Fruit fly (Drosophila melanogaster): ENCODE measurements around the gene lic.

lic gene

dm6 chrX:13143100-13143499 lies 52.2 kb downstream of the lic start:
- no peak for TF ChIP-seq pad (GFP tag; optimal IDR thresholded peaks at IDR 0.05)
- no peak for TF ChIP-seq CG11617 (GFP tag; optimal IDR thresholded peaks at IDR 0.05)
- no peak for TF ChIP-seq CG33017 (tag; optimal IDR thresholded peaks at IDR 0.05)
- no peak for TF ChIP-seq CG7045 (GFP tag; optimal IDR thresholded peaks at IDR 0.05)
- TF ChIP-seq CG7101 (tag; optimal IDR thresholded peaks at IDR 0.05) = no peak
- no peak for TF ChIP-seq cnc (optimal IDR thresholded peaks at IDR 0.05)
- peak; percentile 21 for TF ChIP-seq bab1 (GFP tag; optimal IDR thresholded peaks at IDR 0.05)
- no peak for TF ChIP-seq CG5204 (GFP tag; optimal IDR thresholded peaks at IDR 0.05)

Measured in whole organism, adult.